Fruit fly (Drosophila melanogaster): ENCODE data around the gene CG5412.

The CG5412 gene

dm6 chr3R:20556281-20557113, 20.4 kb upstream of the CG5412 start (continued):
- TF ChIP-seq h (optimal IDR thresholded peaks at IDR 0.05), result no peak
- TF ChIP-seq Adf1 (GFP tag; IDR thresholded peaks at IDR 0.05), result no peak; the same call in 1 of the 2 replicates
- no peak for TF ChIP-seq HmgD (GFP tag; optimal IDR thresholded peaks at IDR 0.05)
- peak; percentile 54 for TF ChIP-seq CG12391 (tag; optimal IDR thresholded peaks at IDR 0.05)
- TF ChIP-seq CG4360 (GFP tag; IDR thresholded peaks at IDR 0.05), result peak; percentile 26; the same call in 1 of the 2 replicates
- TF ChIP-seq ci (GFP tag; IDR thresholded peaks at IDR 0.05), result no peak
- no peak; the same call in 3 of the 4 replicates for TF ChIP-seq chinmo (GFP tag; IDR thresholded peaks at IDR 0.05; ENCODE audit: partially characterized antibody)
- TF ChIP-seq CG5180 (GFP tag; optimal IDR thresholded peaks at IDR 0.05), result no peak
- no peak for TF ChIP-seq caup (GFP tag; optimal IDR thresholded peaks at IDR 0.05; ENCODE audit: severe bottlenecking)
- TF ChIP-seq CHES-1-like (GFP tag; optimal IDR thresholded peaks at IDR 0.05), result no peak
- peak; percentile 33 for TF ChIP-seq CG12942 (GFP tag; optimal IDR thresholded peaks at IDR 0.05)
- peak; percentile 65 for TF ChIP-seq CG10209 (GFP tag; optimal IDR thresholded peaks at IDR 0.05)

DNA sequence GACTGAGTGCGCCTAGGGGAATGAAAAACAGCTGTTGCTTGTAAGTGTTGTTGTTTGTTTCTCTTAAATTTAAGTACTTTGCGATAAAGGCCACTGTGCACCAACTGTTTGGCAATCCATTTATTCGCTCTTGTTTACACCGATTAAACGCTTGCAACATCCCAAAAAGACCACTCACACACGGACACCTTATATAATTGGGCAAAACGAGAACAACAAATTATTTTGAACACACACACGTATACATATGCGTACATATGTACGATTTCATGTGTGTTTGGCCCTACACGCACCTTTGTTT, 19.8 kb upstream of the CG5412 start:
- TF ChIP-seq CG10654 (GFP tag; optimal IDR thresholded peaks at IDR 0.05), result no peak
- TF ChIP-seq insv (GFP tag; optimal IDR thresholded peaks at IDR 0.05), result peak in 1 of 2 experiments; percentile 82
- TF ChIP-seq crp (GFP tag; optimal IDR thresholded peaks at IDR 0.05), result peak; percentile 14 to 33
- TF ChIP-seq esg (GFP tag; conservative IDR thresholded peaks at IDR 0.05), result no peak
- TF ChIP-seq Nf-YB (GFP tag; optimal IDR thresholded peaks at IDR 0.05), result no peak
- no peak for TF ChIP-seq ranshi (GFP tag; IDR thresholded peaks at IDR 0.05)
- no peak for TF ChIP-seq CG3281 (GFP tag; optimal IDR thresholded peaks at IDR 0.05)
- no peak for TF ChIP-seq CG8388 (GFP tag; optimal IDR thresholded peaks at IDR 0.05)
- no peak for TF ChIP-seq CG3995 (GFP tag; optimal IDR thresholded peaks at IDR 0.05)
- TF ChIP-seq Camta (GFP tag; optimal IDR thresholded peaks at IDR 0.05), result no peak
- TF ChIP-seq pan (optimal IDR thresholded peaks at IDR 0.05), result no peak
- no peak for TF ChIP-seq pan (GFP tag; optimal IDR thresholded peaks at IDR 0.05 in 1 of 2, IDR thresholded peaks at IDR 0.05 in 1 of 2)
- TF ChIP-seq CG15601 (tag; optimal IDR thresholded peaks at IDR 0.05), result no peak
- no peak for TF ChIP-seq CG13123 (GFP tag; optimal IDR thresholded peaks at IDR 0.05)
- TF ChIP-seq dm (GFP tag; optimal IDR thresholded peaks at IDR 0.05), result no peak
- no peak for TF ChIP-seq CG10209 (GFP tag; optimal IDR thresholded peaks at IDR 0.05)
- TF ChIP-seq CG15514 (GFP tag; optimal IDR thresholded peaks at IDR 0.05), result no peak
- TF ChIP-seq Opbp (GFP tag; IDR thresholded peaks at IDR 0.05; ENCODE audit: partially characterized antibody), result no peak
- no peak for TF ChIP-seq rib (GFP tag; IDR thresholded peaks at IDR 0.05)
- TF ChIP-seq Pdp1 (GFP tag; optimal IDR thresholded peaks at IDR 0.05), result peak in 1 of 2 experiments; percentile 90
- TF ChIP-seq CG10462 (GFP tag; optimal IDR thresholded peaks at IDR 0.05), result no peak
- no peak for TF ChIP-seq schlank (tag; optimal IDR thresholded peaks at IDR 0.05)
- no peak for TF ChIP-seq corto (GFP tag; optimal IDR thresholded peaks at IDR 0.05)
- no peak for TF ChIP-seq CG6689 (GFP tag; IDR thresholded peaks at IDR 0.05)
- no peak for TF ChIP-seq da (GFP tag; optimal IDR thresholded peaks at IDR 0.05)
- TF ChIP-seq CG42726 (GFP tag; IDR thresholded peaks at IDR 0.05; ENCODE audit: partially characterized antibody), result no peak
- TF ChIP-seq NC2β (GFP tag; optimal IDR thresholded peaks at IDR 0.05), result no peak
- no peak for TF ChIP-seq chn (GFP tag; optimal IDR thresholded peaks at IDR 0.05)
- no peak for TF ChIP-seq Sox100B (GFP tag; optimal IDR thresholded peaks at IDR 0.05)
- no peak for TF ChIP-seq bowl (GFP tag; IDR thresholded peaks at IDR 0.05)
- no peak for TF ChIP-seq stwl (tag; optimal IDR thresholded peaks at IDR 0.05)
- TF ChIP-seq CG15479 (GFP tag; optimal IDR thresholded peaks at IDR 0.05), result peak; percentile 28
- TF ChIP-seq Hmx (GFP tag; optimal IDR thresholded peaks at IDR 0.05), result no peak
- no peak for TF ChIP-seq caup (GFP tag; optimal IDR thresholded peaks at IDR 0.05; ENCODE audit: severe bottlenecking)
- TF ChIP-seq CG10321 (GFP tag; IDR thresholded peaks at IDR 0.05), result no peak
- TF ChIP-seq Antp (GFP tag; optimal IDR thresholded peaks at IDR 0.05), result no peak
- no peak for TF ChIP-seq CG12659 (GFP tag; optimal IDR thresholded peaks at IDR 0.05)
- no peak for TF ChIP-seq NC2α (GFP tag; optimal IDR thresholded peaks at IDR 0.05)
- TF ChIP-seq Dbx (GFP tag; IDR thresholded peaks at IDR 0.05), result no peak

Data from whole organism, embryonic.